Worm (Caenorhabditis elegans) whole organism, L4/young adult: ENCODE results near the gene lido-8.
"Not testable (repeated sequence)": the region's sequence is repeated elsewhere in the genome, so short reads cannot be mapped to it uniquely, and the experiment has no call there.

Experiments used
- W03F9.2 ChIP-seq: fragments of 150-350 bp; optimal IDR thresholded peaks from 2 replicates; lab custom pipeline; 2014; ENCODE audit warnings: missing biosample characterization, missing genetic modification characterization
- dao-5 ChIP-seq: sonication (generic microtip); optimal IDR thresholded peaks from 2 replicates; lab custom pipeline; 2016; ENCODE audit warnings: missing genotype, missing genetic modification characterization, moderate library complexity, missing compliant biosample characterization
- him-1 ChIP-seq: sonication (generic microtip); optimal IDR thresholded peaks from 2 replicates; lab custom pipeline; 2016; ENCODE audit warnings: missing genotype, missing genetic modification reagents, missing genetic modification characterization, missing compliant biosample characterization

Gene lido-8

ce11 chrII:3002211-3002610, 5.4 kb downstream of the lido-8 start, which contains the start of gene lido-10:
Gene lido-10, plus strand, starts transcription at chrII:3002511.
- no peak for TF ChIP-seq him-1
- TF ChIP-seq dao-5 = no peak
- no peak for TF ChIP-seq W03F9.2 (tag; lab: Kevin White, UChicago)

- TF ChIP-seq him-1 = no peak
- TF ChIP-seq dao-5 = no peak
- no peak for TF ChIP-seq W03F9.2 (tag; lab: Kevin White, UChicago)
These were observed 6.8 kb downstream of the lido-8 start, which contains the start of gene lido-11 for ce11 chrII:3003667-3004066. Gene lido-11, plus strand, starts transcription at chrII:3003967.

ce11 chrII:3005499-3005898, 8.7 kb downstream of the lido-8 start, which contains the start of gene lido-12:
Gene lido-12, plus strand, starts transcription at chrII:3005799.
- TF ChIP-seq W03F9.2 (tag; lab: Kevin White, UChicago) (no peak), dao-5 (no peak), him-1 (no peak)

ce11 chrII:3008400-3008799, 11.6 kb downstream of the lido-8 start, which contains the start of gene sdz-5:
Gene sdz-5, plus strand, starts transcription at chrII:3008700.
- TF ChIP-seq him-1 (no peak), dao-5 (no peak), W03F9.2 (tag; lab: Kevin White, UChicago) (no peak)

ce11 chrII:3012133-3012532, 15.3 kb downstream of the lido-8 start, which contains the start of gene C41H7.9:
Gene C41H7.9, minus strand, starts transcription at chrII:3012233.
- TF ChIP-seq W03F9.2 (tag; lab: Kevin White, UChicago) = no peak
- TF ChIP-seq him-1 = no peak

- no peak for TF ChIP-seq W03F9.2 (tag; lab: Kevin White, UChicago)
- no peak for TF ChIP-seq dao-5
- no peak for TF ChIP-seq him-1
These were observed 17.5 kb downstream of the lido-8 start, which contains the start of gene C41H7.2 for ce11 chrII:3014196-3014849. Gene C41H7.2, plus strand, starts transcription at chrII:3014817.

- no peak for TF ChIP-seq dao-5
- no peak for TF ChIP-seq W03F9.2 (tag; lab: Kevin White, UChicago)
- TF ChIP-seq him-1 = no peak
These were observed 23.0 kb downstream of the lido-8 start, which contains the start of gene clec-3 for ce11 chrII:3019807-3020206. Gene clec-3, minus strand, starts transcription at chrII:3019907.

- TF ChIP-seq W03F9.2 (tag; lab: Kevin White, UChicago) (no peak), him-1 (no peak), dao-5 (no peak)
These were observed 24.1 kb downstream of the lido-8 start for ce11 chrII:3020899-3021298.

- TF ChIP-seq W03F9.2 (tag; lab: Kevin White, UChicago) (no peak), him-1 (no peak), dao-5 (no peak)
These were observed 26.6 kb downstream of the lido-8 start, which contains the start of gene clec-2 for ce11 chrII:3023381-3023935. Gene clec-2, minus strand, starts transcription at chrII:3023431.

- TF ChIP-seq W03F9.2 (tag; lab: Kevin White, UChicago) (no peak), him-1 (no peak), dao-5 (no peak)
These were observed 27.8 kb downstream of the lido-8 start for ce11 chrII:3024655-3025054.

ce11 chrII:3028264-3028663, 31.4 kb downstream of the lido-8 start:
- TF ChIP-seq W03F9.2 (tag; lab: Kevin White, UChicago) = no peak
- no peak for TF ChIP-seq dao-5
- no peak for TF ChIP-seq him-1

- no peak for TF ChIP-seq him-1
- TF ChIP-seq W03F9.2 (tag; lab: Kevin White, UChicago) = no peak
- no peak for TF ChIP-seq dao-5
These were observed 33.6 kb downstream of the lido-8 start for ce11 chrII:3030416-3030815.

- TF ChIP-seq him-1; dao-5; W03F9.2 (tag; lab: Kevin White, UChicago): not testable (repeated sequence)
These were observed 35.7 kb downstream of the lido-8 start, which contains the start of gene B0454.6 for ce11 chrII:3032480-3032879. Gene B0454.6, plus strand, starts transcription at chrII:3032780.

- no peak for TF ChIP-seq W03F9.2 (tag; lab: Kevin White, UChicago)
- TF ChIP-seq him-1 = no peak
- no peak for TF ChIP-seq dao-5
These were observed 38.1 kb downstream of the lido-8 start for ce11 chrII:3034914-3035313.

- TF ChIP-seq him-1 = no peak
- no peak for TF ChIP-seq dao-5
These were observed 39.5 kb downstream of the lido-8 start for ce11 chrII:3036344-3036743.
